Fruit fly (Drosophila melanogaster) whole organism, embryonic: ENCODE results near the gene CG11454.
A peak's percentile ranks its signal among the peaks of the same experiment; 100 is the strongest.

Source experiments
- Antp ChIP-seq: fragments of 200-800 bp; sonication (Bioruptor generic); optimal IDR thresholded peaks from 3 replicates; lab custom pipeline; 2016; ENCODE audit warnings: missing biosample characterization, missing genetic modification characterization
- Bdp1 ChIP-seq: fragments of 200-800 bp; sonication (Bioruptor generic); optimal IDR thresholded peaks from 3 replicates; lab custom pipeline; 2016; ENCODE audit warnings: missing biosample characterization, missing genetic modification characterization
- BtbVII ChIP-seq: fragments of 200-800 bp; sonication (Bioruptor generic); optimal IDR thresholded peaks from 3 replicates; lab custom pipeline; 2017; ENCODE audit warnings: missing biosample characterization, mild to moderate bottlenecking, missing genetic modification characterization
- CG10543 ChIP-seq: fragments of 200-800 bp; sonication (Bioruptor generic); optimal IDR thresholded peaks from 3 replicates; lab custom pipeline; 2017; ENCODE audit warnings: missing biosample characterization, mild to moderate bottlenecking, missing genetic modification characterization, moderate library complexity
- CG11695 ChIP-seq: fragments of 200-800 bp; sonication (Bioruptor generic); IDR thresholded peaks from 3 replicates; pipeline ENCODE4 v1.3.6; 2022; ENCODE audit warnings: missing biosample characterization, missing genetic modification characterization
- CG13296 ChIP-seq: fragments of 200-800 bp; sonication (Bioruptor generic); optimal IDR thresholded peaks from 3 replicates; lab custom pipeline; 2018; ENCODE audit warnings: missing biosample characterization, mild to moderate bottlenecking, missing genetic modification characterization
- CG13424 ChIP-seq: fragments of 200-800 bp; sonication (Bioruptor generic); optimal IDR thresholded peaks from 2 replicates; lab custom pipeline; 2019; ENCODE audit warnings: missing biosample characterization, mild to moderate bottlenecking, missing genetic modification characterization, moderate library complexity
- CG1603 ChIP-seq: fragments of 200-800 bp; sonication (Bioruptor generic); optimal IDR thresholded peaks from 2 replicates; lab custom pipeline; 2019; ENCODE audit warnings: missing biosample characterization, mild to moderate bottlenecking, missing genetic modification characterization, moderate library complexity
- CG16815 ChIP-seq: fragments of 200-800 bp; sonication (Bioruptor generic); optimal IDR thresholded peaks from 3 replicates; lab custom pipeline; 2017; ENCODE audit warnings: missing biosample characterization, mild to moderate bottlenecking, missing genetic modification characterization
- CG17385 ChIP-seq: fragments of 200-800 bp; sonication (Bioruptor generic); optimal IDR thresholded peaks from 3 replicates; lab custom pipeline; 2018; ENCODE audit warnings: missing biosample characterization, mild to moderate bottlenecking, missing genetic modification characterization
- CG18599 ChIP-seq: fragments of 200-800 bp; sonication (Bioruptor generic); optimal IDR thresholded peaks from 3 replicates; lab custom pipeline; 2017; ENCODE audit warnings: missing biosample characterization, missing genetic modification characterization, mild to moderate bottlenecking, moderate library complexity, missing genetic modification reagents
- CG18619 ChIP-seq: fragments of 200-800 bp; sonication (Bioruptor generic); optimal IDR thresholded peaks from 3 replicates; lab custom pipeline; 2017; ENCODE audit warnings: missing biosample characterization, mild to moderate bottlenecking, missing genetic modification characterization
- CG2202 ChIP-seq: fragments of 200-800 bp; sonication (Bioruptor generic); optimal IDR thresholded peaks from 2 replicates; lab custom pipeline; 2018; ENCODE audit warnings: missing biosample characterization, mild to moderate bottlenecking, missing genetic modification characterization
- CG32767 ChIP-seq: fragments of 200-800 bp; sonication (Bioruptor generic); IDR thresholded peaks from 2 replicates; pipeline ENCODE4 v1.3.6; 2022; ENCODE audit warnings: missing biosample characterization, missing genetic modification characterization
- CG5180 ChIP-seq: fragments of 200-800 bp; sonication (Bioruptor generic); optimal IDR thresholded peaks from 3 replicates; lab custom pipeline; 2017; ENCODE audit warnings: missing biosample characterization, missing genetic modification characterization, mild to moderate bottlenecking, moderate library complexity, missing genetic modification reagents
- CG5953 ChIP-seq: fragments of 200-800 bp; sonication (Bioruptor generic); IDR thresholded peaks from 2 replicates; pipeline ENCODE4 v1.3.6; 2022; ENCODE audit warnings: missing biosample characterization, missing genetic modification characterization
- CG6683 ChIP-seq: fragments of 200-800 bp; sonication (Bioruptor generic); optimal IDR thresholded peaks from 2 replicates; lab custom pipeline; 2017; ENCODE audit warnings: missing biosample characterization, mild to moderate bottlenecking, missing genetic modification characterization, missing genetic modification reagents
- CG8290 ChIP-seq, 3 experiments: fragments of 200-800 bp; sonication (Bioruptor generic); optimal IDR thresholded peaks; 2 replicates each; lab custom pipeline; 2016 to 2019; ENCODE audit warnings: missing biosample characterization in 3 of 3, missing genetic modification characterization in 3 of 3, mild to moderate bottlenecking in 2 of 3, moderate library complexity in 1 of 3
- CG8765 ChIP-seq: fragments of 200-800 bp; sonication (Bioruptor generic); IDR thresholded peaks from 2 replicates; pipeline ENCODE4 v1.3.6; 2022; ENCODE audit warnings: missing biosample characterization, missing genetic modification characterization
- CHES-1-like ChIP-seq: fragments of 200-800 bp; sonication (Bioruptor generic); optimal IDR thresholded peaks from 2 replicates; lab custom pipeline; 2016; ENCODE audit warnings: missing biosample characterization, missing genetic modification characterization
- CTCF ChIP-seq: fragments of 200-800 bp; sonication (Bioruptor generic); optimal IDR thresholded peaks from 2 replicates; lab custom pipeline; 2017; ENCODE audit warnings: missing biosample characterization, mild to moderate bottlenecking, missing genetic modification characterization, moderate library complexity
- Dref ChIP-seq: fragments of 200-800 bp; sonication (Bioruptor generic); IDR thresholded peaks from 2 replicates; pipeline ENCODE4 v1.3.6; 2022; ENCODE audit warnings: missing biosample characterization, missing genetic modification characterization
- E2f1 ChIP-seq: fragments of 200-800 bp; sonication (Bioruptor generic); IDR thresholded peaks from 2 replicates; pipeline ENCODE4 v1.3.6; 2022; ENCODE audit warnings: missing biosample characterization, missing genetic modification characterization
- Fer1 ChIP-seq: fragments of 200-800 bp; sonication (Bioruptor generic); optimal IDR thresholded peaks from 2 replicates; lab custom pipeline; 2017; ENCODE audit warnings: missing biosample characterization, mild to moderate bottlenecking, missing genetic modification characterization
- HLHmδ ChIP-seq: fragments of 200-800 bp; sonication (Bioruptor generic); optimal IDR thresholded peaks from 2 replicates; lab custom pipeline; 2018; ENCODE audit warnings: missing biosample characterization, mild to moderate bottlenecking, missing genetic modification characterization, moderate library complexity
- HmgZ ChIP-seq: fragments of 200-800 bp; sonication (Bioruptor generic); optimal IDR thresholded peaks from 2 replicates; lab custom pipeline; 2018; ENCODE audit warnings: missing biosample characterization, mild to moderate bottlenecking, missing genetic modification characterization
- MTF-1 ChIP-seq: fragments of 200-800 bp; sonication (Bioruptor generic); optimal IDR thresholded peaks from 2 replicates; lab custom pipeline; 2018; ENCODE audit warnings: missing biosample characterization, mild to moderate bottlenecking, missing genetic modification characterization, borderline replicate concordance
- Med ChIP-seq: fragments of 200-800 bp; sonication (Bioruptor generic); peaks from one replicate; lab custom pipeline; 2016; ENCODE audit warnings: missing biosample characterization, missing genetic modification characterization, mild to moderate bottlenecking, inconsistent platforms, moderate library complexity
- Meics ChIP-seq: fragments of 200-800 bp; sonication (Bioruptor generic); optimal IDR thresholded peaks from 2 replicates; lab custom pipeline; 2017; ENCODE audit warnings: missing biosample characterization, mild to moderate bottlenecking, missing genetic modification characterization
- NfI ChIP-seq: fragments of 200-800 bp; sonication (Bioruptor generic); optimal IDR thresholded peaks from 3 replicates; lab custom pipeline; 2018; ENCODE audit warnings: missing biosample characterization, mild to moderate bottlenecking, missing genetic modification characterization, moderate library complexity
- Pdp1 ChIP-seq, 2 experiments: fragments of 200-800 bp; sonication (Bioruptor generic); optimal IDR thresholded peaks; 3 replicates each; lab custom pipeline; 2016; ENCODE audit warnings: missing biosample characterization in 2 of 2, missing genetic modification characterization in 2 of 2, mild to moderate bottlenecking in 1 of 2, moderate library complexity in 1 of 2
- Rfx ChIP-seq: fragments of 200-800 bp; sonication (Bioruptor generic); IDR thresholded peaks from 2 replicates; pipeline ENCODE4 v1.3.6; 2022; ENCODE audit warnings: missing biosample characterization, missing genetic modification characterization
- Sox100B ChIP-seq: fragments of 200-800 bp; sonication (Bioruptor generic); optimal IDR thresholded peaks from 3 replicates; lab custom pipeline; 2018; ENCODE audit warnings: missing biosample characterization, mild to moderate bottlenecking, missing genetic modification characterization
- ash1 ChIP-seq: fragments of 200-800 bp; sonication (Bioruptor generic); optimal IDR thresholded peaks from 2 replicates; lab custom pipeline; 2018; ENCODE audit warnings: missing biosample characterization, mild to moderate bottlenecking, missing genetic modification characterization
- bsh ChIP-seq, 2 experiments: fragments of 200-800 bp; sonication (Bioruptor generic); optimal IDR thresholded peaks; 2 replicates each; lab custom pipeline; 2017 to 2018; ENCODE audit warnings: mild to moderate bottlenecking in 2 of 2, missing biosample characterization in 2 of 2, missing genetic modification characterization in 2 of 2, moderate library complexity in 1 of 2
- chif ChIP-seq, 2 experiments: fragments of 200-800 bp; sonication (Bioruptor generic); optimal IDR thresholded peaks; 3 replicates each; lab custom pipeline; 2016; ENCODE audit warnings: missing biosample characterization in 2 of 2, missing genetic modification characterization in 2 of 2
- ci ChIP-seq: fragments of 200-800 bp; sonication (Bioruptor generic); IDR thresholded peaks from 3 replicates; pipeline ENCODE4 v1.3.6; 2022; ENCODE audit warnings: missing biosample characterization, missing genetic modification characterization
- corto ChIP-seq: fragments of 200-800 bp; sonication (Bioruptor generic); optimal IDR thresholded peaks from 2 replicates; lab custom pipeline; 2016; ENCODE audit warnings: missing biosample characterization, mild to moderate bottlenecking, missing genetic modification characterization, moderate library complexity
- exex ChIP-seq: fragments of 200-800 bp; sonication (Bioruptor generic); optimal IDR thresholded peaks from 4 replicates; lab custom pipeline; 2018; ENCODE audit warnings: missing biosample characterization, mild to moderate bottlenecking, missing genetic modification characterization, moderate library complexity
- fd3F ChIP-seq: fragments of 200-800 bp; sonication (Bioruptor generic); optimal IDR thresholded peaks from 2 replicates; lab custom pipeline; 2018; ENCODE audit warnings: missing biosample characterization, mild to moderate bottlenecking, missing genetic modification characterization, moderate library complexity
- gem ChIP-seq: fragments of 200-800 bp; sonication (Bioruptor generic); optimal IDR thresholded peaks from 2 replicates; lab custom pipeline; 2019; ENCODE audit warnings: missing biosample characterization, mild to moderate bottlenecking, missing genetic modification characterization, moderate library complexity
- hkb ChIP-seq, 2 experiments: fragments of 200-800 bp in 1 of 2; fragments of >200 bp in 1 of 2; sonication (Bioruptor generic) in 1 of 2; IDR thresholded peaks in 1 of 2; optimal IDR thresholded peaks in 1 of 2; 2 replicates each; pipeline versions ENCODE4 v1.3.6 to Lab custom; 2017 to 2022; ENCODE audit warnings: missing biosample characterization in 1 of 2, missing genetic modification characterization in 1 of 2
- lov ChIP-seq, 2 experiments: fragments of 200-800 bp in 1 of 2; fragments of >200 bp in 1 of 2; sonication (Bioruptor generic) in 1 of 2; IDR thresholded peaks in 1 of 2; optimal IDR thresholded peaks in 1 of 2; 2 replicates in 1 of 2; 3 replicates in 1 of 2; pipeline versions ENCODE4 v1.3.6 to Lab custom; 2017 to 2022; ENCODE audit warnings: missing biosample characterization in 1 of 2, missing genetic modification characterization in 1 of 2
- mld ChIP-seq: fragments of 200-800 bp; sonication (Bioruptor generic); IDR thresholded peaks from 3 replicates; pipeline ENCODE4 v1.3.6; 2022; ENCODE audit warnings: missing biosample characterization, missing genetic modification characterization; ENCODE audit not compliant: partially characterized antibody
- pita ChIP-seq: fragments of 200-800 bp; sonication (Bioruptor generic); optimal IDR thresholded peaks from 2 replicates; lab custom pipeline; 2017; ENCODE audit warnings: missing biosample characterization, mild to moderate bottlenecking, missing genetic modification characterization
- repo ChIP-seq: fragments of 200-800 bp; sonication (Bioruptor generic); optimal IDR thresholded peaks from 2 replicates; lab custom pipeline; 2016; ENCODE audit warnings: missing biosample characterization, missing genetic modification characterization
- sqz ChIP-seq: fragments of 200-800 bp; sonication (Bioruptor generic); optimal IDR thresholded peaks from 3 replicates; lab custom pipeline; 2018; ENCODE audit warnings: missing biosample characterization, mild to moderate bottlenecking, missing genetic modification characterization
- toy ChIP-seq: fragments of 200-800 bp; sonication (Bioruptor generic); IDR thresholded peaks from 2 replicates; pipeline ENCODE4 v1.3.6; 2022; ENCODE audit warnings: missing biosample characterization, missing genetic modification characterization

The CG11454 gene

dm6 chr2L:117750-118149 is 25.4 kb upstream of the CG11454 start (continued):
- peak; percentile 75 for TF ChIP-seq Fer1 (GFP tag; lab: Kevin White, UChicago)
- no peak for TF ChIP-seq corto (GFP tag; lab: Kevin White, UChicago)
- no peak for TF ChIP-seq mld (GFP tag; lab: Robert Waterston, UW)
- TF ChIP-seq CHES-1-like, result no peak
- no peak for TF ChIP-seq CG5953 (GFP tag; lab: Robert Waterston, UW)
- TF ChIP-seq pita, result no peak
- peak; percentile 15 for TF ChIP-seq Bdp1
- TF ChIP-seq NfI, result peak; percentile 13
- TF ChIP-seq fd3F (GFP tag; lab: Kevin White, UChicago), result peak; percentile 26
- TF ChIP-seq CG17385 (GFP tag; lab: Kevin White, UChicago), result peak; percentile 4
- peak; percentile 14 for TF ChIP-seq CG1603 (tag; lab: Kevin White, UChicago)
- no peak for TF ChIP-seq CG8765 (GFP tag; lab: Robert Waterston, UW)
- peak; percentile 32 for TF ChIP-seq Meics (GFP tag; lab: Kevin White, UChicago)
- peak; percentile 85 for TF ChIP-seq Med (GFP tag; lab: Kevin White, UChicago)
- peak; percentile 38 for TF ChIP-seq CG10543 (GFP tag; lab: Kevin White, UChicago)
- TF ChIP-seq CG13424 (tag; lab: Kevin White, UChicago), result no peak
- TF ChIP-seq gem (tag; lab: Kevin White, UChicago), result peak; percentile 9
- peak; percentile 72; the same call in 2 of the 3 replicates for TF ChIP-seq ci
- TF ChIP-seq HmgZ (tag; lab: Kevin White, UChicago), result peak; percentile 14
- TF ChIP-seq CG6683 (GFP tag; lab: Kevin White, UChicago), result peak; percentile 49
- TF ChIP-seq CG5180 (GFP tag; lab: Kevin White, UChicago), result peak; percentile 40
- peak; percentile 67 for TF ChIP-seq CG13296 (GFP tag; lab: Kevin White, UChicago)
- TF ChIP-seq CG11695 (GFP tag; lab: Robert Waterston, UW), result peak; percentile 51; the same call in 1 of the 3 replicates
- TF ChIP-seq hkb (optimal IDR thresholded peaks at IDR 0.05; lab: Kevin White, UChicago), result no peak
- peak; percentile 56 for TF ChIP-seq hkb (GFP tag; IDR thresholded peaks at IDR 0.05; lab: Robert Waterston, UW)
- TF ChIP-seq CG8290 (GFP tag; optimal IDR thresholded peaks at IDR 0.05; lab: Kevin White, UChicago), result no peak
- peak in 1 of 2 experiments; percentile 73 for TF ChIP-seq CG8290 (tag; optimal IDR thresholded peaks at IDR 0.05; lab: Kevin White, UChicago)
- no peak for TF ChIP-seq sqz (GFP tag; lab: Kevin White, UChicago)
- TF ChIP-seq CTCF (GFP tag; lab: Kevin White, UChicago), result peak; percentile 16
- TF ChIP-seq toy (GFP tag; lab: Robert Waterston, UW), result no peak
- no peak for TF ChIP-seq lov (optimal IDR thresholded peaks at IDR 0.05; lab: Kevin White, UChicago)
- TF ChIP-seq lov (GFP tag; IDR thresholded peaks at IDR 0.05; lab: Robert Waterston, UW), result peak; percentile 61; the same call in 1 of the 3 replicates
- TF ChIP-seq ash1 (GFP tag; lab: Kevin White, UChicago), result peak; percentile 6
- TF ChIP-seq CG18599 (GFP tag; lab: Kevin White, UChicago), result peak; percentile 69
- TF ChIP-seq MTF-1, result peak; percentile 53
- peak; percentile 11 for TF ChIP-seq exex (tag; lab: Kevin White, UChicago)
- peak; percentile 4 for TF ChIP-seq CG2202
- TF ChIP-seq BtbVII (GFP tag; lab: Kevin White, UChicago), result peak; percentile 54
- no peak for TF ChIP-seq Dref
- TF ChIP-seq CG16815 (GFP tag; lab: Kevin White, UChicago), result no peak
- TF ChIP-seq HLHmδ (GFP tag; lab: Kevin White, UChicago), result peak; percentile 63
- peak; percentile 40; the same call in 1 of the 2 replicates for TF ChIP-seq Rfx
- peak; percentile 19 for TF ChIP-seq CG18619 (GFP tag; lab: Kevin White, UChicago)
- peak; percentile 38; the same call in 1 of the 2 replicates for TF ChIP-seq E2f1
- TF ChIP-seq repo, result no peak
- TF ChIP-seq Pdp1 (GFP tag; optimal IDR thresholded peaks at IDR 0.05; lab: Kevin White, UChicago), result peak in 1 of 2 experiments; percentile 12
- 0 out of 2 replicates have a peak, but pooled peaks have one; percentile 29 for TF ChIP-seq CG32767
- peak in 1 of 2 experiments; percentile 3 for TF ChIP-seq chif (GFP tag; optimal IDR thresholded peaks at IDR 0.05; lab: Kevin White, UChicago)
- TF ChIP-seq Sox100B (GFP tag; lab: Kevin White, UChicago), result peak; percentile 38
- TF ChIP-seq bsh (GFP tag; optimal IDR thresholded peaks at IDR 0.05; lab: Kevin White, UChicago), result peak in 1 of 2 experiments; percentile 33
- TF ChIP-seq Antp, result no peak
